Worm (Caenorhabditis elegans) whole organism, L1 larva: ENCODE results near the gene tbb-2.

Experiments used
- C34B4.2 ChIP-seq: sonication (generic microtip); optimal IDR thresholded peaks from 2 replicates; lab custom pipeline; 2017; ENCODE audit warnings: mild to moderate bottlenecking, missing genetic modification characterization, missing compliant biosample characterization
- Y116A8C.19 ChIP-seq: sonication (generic microtip); optimal IDR thresholded peaks from 2 replicates; lab custom pipeline; 2016; ENCODE audit warnings: missing compliant biosample characterization, missing genetic modification characterization, borderline replicate concordance
- aly-2 ChIP-seq: fragments of 150-350 bp; optimal IDR thresholded peaks from 2 replicates; lab custom pipeline; 2014; ENCODE audit warnings: missing biosample characterization, missing genetic modification characterization
- ama-1 ChIP-seq: fragments of 150-350 bp; optimal IDR thresholded peaks from 2 replicates; lab custom pipeline; 2014
- ceh-63 ChIP-seq: fragments of 200-800 bp; sonication (Bioruptor generic); optimal IDR thresholded peaks from 2 replicates; lab custom pipeline; 2018; ENCODE audit warnings: mild to moderate bottlenecking, missing genetic modification characterization, missing compliant biosample characterization
- ceh-90 ChIP-seq: sonication (generic microtip); optimal IDR thresholded peaks from 2 replicates; lab custom pipeline; 2016; ENCODE audit warnings: missing genetic modification characterization, missing compliant biosample characterization
- ces-1 ChIP-seq: fragments of 150-350 bp; optimal IDR thresholded peaks from 2 replicates; lab custom pipeline; 2014; ENCODE audit warnings: missing biosample characterization, missing genetic modification reagents, missing genetic modification characterization
- dsc-1 ChIP-seq: sonication (generic microtip); optimal IDR thresholded peaks from 2 replicates; lab custom pipeline; 2016; ENCODE audit warnings: mild to moderate bottlenecking, missing genetic modification characterization, missing compliant biosample characterization
- efl-1 ChIP-seq, 4 experiments: fragments of 150-350 bp; optimal IDR thresholded peaks in 3 of 4; peaks in 1 of 4; 1 replicate in 1 of 4; 2 replicates in 3 of 4; lab custom pipeline; 2014; ENCODE audit warnings: missing biosample characterization in 2 of 4, missing genetic modification characterization in 2 of 4, missing genetic modification reagents in 2 of 4
- egl-13 ChIP-seq: sonication (generic microtip); optimal IDR thresholded peaks from 2 replicates; lab custom pipeline; 2016; ENCODE audit warnings: missing genotype, missing genetic modification reagents, missing genetic modification characterization, missing compliant biosample characterization
- elt-2 ChIP-seq: sonication (generic microtip); optimal IDR thresholded peaks from 2 replicates; lab custom pipeline; 2016; ENCODE audit warnings: missing genetic modification characterization, mild to moderate bottlenecking, inconsistent platforms, missing compliant biosample characterization, missing genetic modification reagents
- elt-3 ChIP-seq, 6 experiments: fragments of 150-350 bp in 1 of 6; sonication (generic microtip); optimal IDR thresholded peaks; 2 replicates each; lab custom pipeline; 2017 to 2018; ENCODE audit warnings: missing biosample characterization in 6 of 6, missing genetic modification characterization in 6 of 6, inconsistent platforms in 1 of 6
- ets-5 ChIP-seq: fragments of 200-800 bp; sonication (Bioruptor generic); IDR thresholded peaks from 2 replicates; pipeline ENCODE4 v1.3.6; 2022; ENCODE audit warnings: missing genetic modification characterization, missing compliant biosample characterization
- fkh-10 ChIP-seq: sonication (generic microtip); optimal IDR thresholded peaks from 2 replicates; lab custom pipeline; 2017; ENCODE audit warnings: missing biosample characterization, missing genetic modification reagents, missing genetic modification characterization
- fkh-4 ChIP-seq: sonication (generic microtip); optimal IDR thresholded peaks from 2 replicates; lab custom pipeline; 2016; ENCODE audit warnings: missing compliant biosample characterization, missing genetic modification characterization, borderline replicate concordance
- fkh-8 ChIP-seq: sonication (generic microtip); optimal IDR thresholded peaks from 2 replicates; lab custom pipeline; 2016; ENCODE audit warnings: mild to moderate bottlenecking, missing genetic modification characterization, missing compliant biosample characterization
- grh-1 ChIP-seq: fragments of 200-800 bp; sonication (Bioruptor generic); IDR thresholded peaks from 2 replicates; pipeline ENCODE4 v1.3.6; 2022; ENCODE audit warnings: missing genetic modification reagents, missing genetic modification characterization, missing compliant biosample characterization
- hlh-17 ChIP-seq: fragments of 200-800 bp; sonication (Bioruptor generic); optimal IDR thresholded peaks from 2 replicates; lab custom pipeline; 2018; ENCODE audit warnings: missing genetic modification characterization, mild to moderate bottlenecking, missing compliant biosample characterization, moderate library complexity, borderline replicate concordance
- hlh-4 ChIP-seq: sonication (generic microtip); optimal IDR thresholded peaks from 2 replicates; lab custom pipeline; 2016; ENCODE audit warnings: mild to moderate bottlenecking, missing genetic modification characterization, missing compliant biosample characterization
- irx-1 ChIP-seq: sonication (generic microtip); optimal IDR thresholded peaks from 2 replicates; lab custom pipeline; 2016; ENCODE audit warnings: missing genetic modification characterization, missing compliant biosample characterization
- isw-1 ChIP-seq: fragments of 200-800 bp; sonication (Bioruptor generic); IDR thresholded peaks from 2 replicates; pipeline ENCODE4 v1.3.6; 2022; ENCODE audit warnings: missing genetic modification characterization, missing compliant biosample characterization
- jun-1 ChIP-seq: fragments of 150-350 bp; optimal IDR thresholded peaks from 2 replicates; lab custom pipeline; 2014; ENCODE audit warnings: missing biosample characterization, missing genetic modification reagents, missing genetic modification characterization
- lin-14 ChIP-seq: fragments of 200-800 bp; sonication (Bioruptor generic); optimal IDR thresholded peaks from 2 replicates; lab custom pipeline; 2018; ENCODE audit warnings: mild to moderate bottlenecking, missing genetic modification characterization, moderate library complexity, missing compliant biosample characterization
- lin-35 ChIP-seq, 2 experiments: fragments of 150-350 bp; optimal IDR thresholded peaks; 2 replicates each; lab custom pipeline; 2014; ENCODE audit warnings: missing biosample characterization in 2 of 2, missing genetic modification characterization in 2 of 2, missing genetic modification reagents in 2 of 2
- lin-39 ChIP-seq: fragments of 150-350 bp; optimal IDR thresholded peaks from 2 replicates; lab custom pipeline; 2014; ENCODE audit warnings: missing biosample characterization, missing genetic modification reagents, missing genetic modification characterization
- mab-9 ChIP-seq: fragments of 200-800 bp; sonication (Bioruptor generic); IDR thresholded peaks from 2 replicates; pipeline ENCODE4 v1.3.6; 2022; ENCODE audit warnings: missing genetic modification reagents, missing genetic modification characterization, missing compliant biosample characterization
- mdl-1 ChIP-seq, 2 experiments: fragments of 150-350 bp; optimal IDR thresholded peaks; 2 replicates each; lab custom pipeline; 2014 to 2017; ENCODE audit warnings: missing biosample characterization in 2 of 2, missing genetic modification characterization in 2 of 2, inconsistent platforms in 1 of 2
- mef-2 ChIP-seq: fragments of 150-350 bp; optimal IDR thresholded peaks from 2 replicates; lab custom pipeline; 2014; ENCODE audit warnings: missing biosample characterization, missing genetic modification characterization
- nhr-11 ChIP-seq: fragments of 150-350 bp; optimal IDR thresholded peaks from 2 replicates; lab custom pipeline; 2014; ENCODE audit warnings: missing biosample characterization, missing genetic modification characterization
- nhr-12 ChIP-seq: sonication (generic microtip); optimal IDR thresholded peaks from 2 replicates; lab custom pipeline; 2017; ENCODE audit warnings: missing biosample characterization, missing genetic modification characterization
- nhr-19 ChIP-seq: fragments of 200-800 bp; sonication (Bioruptor generic); conservative IDR thresholded peaks from 2 replicates; pipeline ENCODE4 v1.3.6; 2022; ENCODE audit warnings: missing genetic modification characterization, missing compliant biosample characterization
- nhr-237 ChIP-seq: fragments of 150-350 bp; optimal IDR thresholded peaks from 2 replicates; lab custom pipeline; 2014; ENCODE audit warnings: missing biosample characterization, missing genetic modification characterization
- nhr-28 ChIP-seq: fragments of 150-350 bp; optimal IDR thresholded peaks from 2 replicates; lab custom pipeline; 2014; ENCODE audit warnings: missing biosample characterization, missing genetic modification characterization
- nhr-47 ChIP-seq: sonication (generic microtip); optimal IDR thresholded peaks from 2 replicates; lab custom pipeline; 2016; ENCODE audit warnings: mild to moderate bottlenecking, missing genetic modification characterization, moderate library complexity, missing compliant biosample characterization
- nhr-71 ChIP-seq: sonication (generic microtip); optimal IDR thresholded peaks from 2 replicates; lab custom pipeline; 2016; ENCODE audit warnings: mild to moderate bottlenecking, missing genetic modification characterization, moderate library complexity, missing compliant biosample characterization
- nhr-76 ChIP-seq: sonication (generic microtip); optimal IDR thresholded peaks from 2 replicates; lab custom pipeline; 2017; ENCODE audit warnings: missing biosample characterization, missing genetic modification characterization
- pag-3 ChIP-seq: sonication (generic microtip); optimal IDR thresholded peaks from 2 replicates; lab custom pipeline; 2017; ENCODE audit warnings: missing genetic modification characterization, mild to moderate bottlenecking, missing compliant biosample characterization, antibody characterized with exemption, borderline replicate concordance; ENCODE audit not compliant: insufficient read depth
- rnt-1 ChIP-seq: sonication (generic microtip); optimal IDR thresholded peaks from 2 replicates; lab custom pipeline; 2016; ENCODE audit warnings: mild to moderate bottlenecking, missing genetic modification characterization, moderate library complexity, missing compliant biosample characterization
- skn-1 ChIP-seq: fragments of 150-350 bp; optimal IDR thresholded peaks from 2 replicates; lab custom pipeline; 2014; ENCODE audit warnings: missing biosample characterization, missing genetic modification characterization
- snu-23 ChIP-seq: sonication (generic microtip); optimal IDR thresholded peaks from 2 replicates; lab custom pipeline; 2016; ENCODE audit warnings: missing genetic modification characterization, missing compliant biosample characterization
- sox-4 ChIP-seq: sonication (generic microtip); optimal IDR thresholded peaks from 2 replicates; lab custom pipeline; 2016; ENCODE audit warnings: missing genetic modification characterization, missing compliant biosample characterization
- sptf-1 ChIP-seq: fragments of 150-350 bp; optimal IDR thresholded peaks from 2 replicates; lab custom pipeline; 2014; ENCODE audit warnings: missing biosample characterization, missing genetic modification characterization
- sup-37 ChIP-seq: fragments of 200-800 bp; sonication (Bioruptor generic); optimal IDR thresholded peaks from 2 replicates; lab custom pipeline; 2018; ENCODE audit warnings: mild to moderate bottlenecking, missing genetic modification characterization, missing compliant biosample characterization
- swsn-7 ChIP-seq: sonication (generic microtip); optimal IDR thresholded peaks from 2 replicates; lab custom pipeline; 2016; ENCODE audit warnings: missing genetic modification characterization, missing compliant biosample characterization
- tbx-2 ChIP-seq: sonication (generic microtip); optimal IDR thresholded peaks from 2 replicates; lab custom pipeline; 2016; ENCODE audit warnings: missing genetic modification characterization, missing compliant biosample characterization
- unc-130 ChIP-seq: fragments of 150-350 bp; optimal IDR thresholded peaks from 2 replicates; lab custom pipeline; 2017; ENCODE audit warnings: missing biosample characterization, missing genetic modification characterization, inconsistent platforms
- unc-30 ChIP-seq: sonication (generic microtip); optimal IDR thresholded peaks from 2 replicates; lab custom pipeline; 2017; ENCODE audit warnings: missing biosample characterization, missing genetic modification characterization
- unc-62 ChIP-seq: fragments of 150-350 bp; optimal IDR thresholded peaks from 2 replicates; lab custom pipeline; 2014; ENCODE audit warnings: missing biosample characterization, missing genetic modification reagents, missing genetic modification characterization
- unc-86 ChIP-seq: sonication (generic microtip); optimal IDR thresholded peaks from 2 replicates; lab custom pipeline; 2016; ENCODE audit warnings: missing genetic modification characterization, missing compliant biosample characterization
- unc-98 ChIP-seq: fragments of 200-800 bp; sonication (Bioruptor generic); IDR thresholded peaks from 2 replicates; pipeline ENCODE4 v1.3.6; 2022; ENCODE audit warnings: missing genetic modification characterization, missing compliant biosample characterization
- vab-15 ChIP-seq: sonication (generic microtip); optimal IDR thresholded peaks from 2 replicates; lab custom pipeline; 2017; ENCODE audit warnings: missing genotype, mild to moderate bottlenecking, missing genetic modification characterization, missing compliant biosample characterization
- xbp-1 ChIP-seq: sonication (generic microtip); optimal IDR thresholded peaks from 2 replicates; lab custom pipeline; 2016; ENCODE audit warnings: missing genetic modification characterization, missing compliant biosample characterization
- zag-1 ChIP-seq: fragments of 150-350 bp; optimal IDR thresholded peaks from 2 replicates; lab custom pipeline; 2014; ENCODE audit warnings: missing biosample characterization, missing genetic modification characterization
- ztf-4 ChIP-seq: fragments of 150-350 bp; optimal IDR thresholded peaks from 2 replicates; lab custom pipeline; 2014; ENCODE audit warnings: missing biosample characterization, missing genetic modification characterization

tbb-2 gene

DNA sequence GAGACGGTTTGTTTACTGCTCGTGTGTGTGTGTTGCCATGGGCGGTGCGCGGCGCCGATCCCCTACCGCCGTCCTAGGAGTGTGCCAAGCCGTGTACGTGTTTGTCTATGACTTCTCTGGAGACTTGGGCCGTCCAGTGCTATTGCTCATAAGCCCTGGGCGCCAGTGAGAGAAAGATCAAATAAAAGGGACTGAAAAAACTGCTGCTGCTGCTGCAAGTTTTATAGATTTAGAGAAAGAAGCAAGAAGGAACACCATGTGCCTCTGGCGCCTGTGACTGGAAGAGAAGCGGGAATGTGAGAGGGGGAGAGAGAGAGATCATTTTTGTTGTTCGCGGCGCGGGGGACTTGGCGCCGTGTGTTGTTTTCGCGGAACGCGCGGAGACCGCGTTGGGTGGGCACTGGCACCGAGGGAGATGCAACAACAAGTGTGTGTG is 33.4 kb downstream of the tbb-2 start (continued):
- TF ChIP-seq isw-1 (GFP tag; lab: Robert Waterston, UW): no peak
- TF ChIP-seq ceh-90 (tag; lab: Kevin White, UChicago): no peak
- TF ChIP-seq sup-37 (GFP tag; lab: Kevin White, UChicago): peak; percentile 5
- no peak for TF ChIP-seq vab-15 (tag; lab: Kevin White, UChicago)
- TF ChIP-seq nhr-19 (GFP tag; lab: Robert Waterston, UW): no peak
- TF ChIP-seq unc-130: no peak
- no peak for TF ChIP-seq unc-30 (tag; lab: Kevin White, UChicago)
- TF ChIP-seq unc-62 (GFP tag; lab: Kevin White, UChicago): no peak
- no peak for TF ChIP-seq ces-1 (GFP tag; lab: Kevin White, UChicago)
- no peak for TF ChIP-seq unc-86
- TF ChIP-seq swsn-7 (tag; lab: Kevin White, UChicago): peak; percentile 5
- TF ChIP-seq ets-5: no peak
- no peak for TF ChIP-seq aly-2 (tag; lab: Kevin White, UChicago)
- TF ChIP-seq unc-98: no peak
- no peak for TF ChIP-seq nhr-12 (tag; lab: Kevin White, UChicago)
- no peak for TF ChIP-seq egl-13 (tag; lab: Kevin White, UChicago)
- TF ChIP-seq elt-3 (tag; optimal IDR thresholded peaks at IDR 0.05; lab: Kevin White, UChicago): no peak
- TF ChIP-seq rnt-1 (tag; lab: Kevin White, UChicago): no peak
- TF ChIP-seq ceh-63 (GFP tag; lab: Kevin White, UChicago): no peak
- TF ChIP-seq lin-39 (tag; lab: Kevin White, UChicago): no peak
- TF ChIP-seq sptf-1 (tag; lab: Kevin White, UChicago): no peak
- TF ChIP-seq mef-2 (tag; lab: Kevin White, UChicago): no peak
- TF ChIP-seq hlh-4 (tag; lab: Kevin White, UChicago): no peak
- TF ChIP-seq snu-23 (GFP tag; lab: Kevin White, UChicago): no peak
- no peak for TF ChIP-seq grh-1 (GFP tag; lab: Robert Waterston, UW)
- peak; percentile 75 for TF ChIP-seq fkh-8 (tag; lab: Kevin White, UChicago)
- TF ChIP-seq Y116A8C.19: no peak
- TF ChIP-seq skn-1: no peak
- TF ChIP-seq zag-1 (tag; lab: Kevin White, UChicago): no peak
- no peak for TF ChIP-seq ztf-4
- no peak for TF ChIP-seq sox-4 (tag; lab: Kevin White, UChicago)
- no peak for TF ChIP-seq nhr-237 (tag; lab: Kevin White, UChicago)
- TF ChIP-seq xbp-1 (tag; lab: Kevin White, UChicago): no peak
- no peak for TF ChIP-seq elt-2
- TF ChIP-seq jun-1 (tag; lab: Kevin White, UChicago): no peak
- no peak for TF ChIP-seq C34B4.2 (tag; lab: Kevin White, UChicago)
- TF ChIP-seq efl-1 (optimal IDR thresholded peaks at IDR 0.05; lab: Kevin White, UChicago): no peak
- TF ChIP-seq efl-1 (GFP tag; optimal IDR thresholded peaks at IDR 0.05 in 1 of 2; lab: Kevin White, UChicago): peak in 1 of 2 experiments; percentile 44
- peak; percentile 68 for TF ChIP-seq lin-14 (GFP tag; lab: Kevin White, UChicago)
- TF ChIP-seq nhr-11 (tag; lab: Kevin White, UChicago): no peak
- TF ChIP-seq hlh-17: no peak
- TF ChIP-seq mab-9 (GFP tag; lab: Robert Waterston, UW): no peak
- TF ChIP-seq nhr-28: no peak
- TF ChIP-seq nhr-76 (tag; lab: Kevin White, UChicago): no peak
- no peak for TF ChIP-seq lin-35 (GFP tag; optimal IDR thresholded peaks at IDR 0.05; lab: Kevin White, UChicago)
- no peak for TF ChIP-seq pag-3 (tag; lab: Kevin White, UChicago)
- no peak for TF ChIP-seq fkh-10 (GFP tag; lab: Kevin White, UChicago)
- TF ChIP-seq tbx-2 (tag; lab: Kevin White, UChicago): peak; percentile 53
- peak; percentile 40 for TF ChIP-seq nhr-47 (tag; lab: Kevin White, UChicago)
- TF ChIP-seq irx-1 (tag; lab: Kevin White, UChicago): no peak
- TF ChIP-seq fkh-4 (tag; lab: Kevin White, UChicago): no peak
- TF ChIP-seq nhr-71: peak; percentile 36
- TF ChIP-seq mdl-1 (tag; optimal IDR thresholded peaks at IDR 0.05; lab: Kevin White, UChicago): peak in 1 of 2 experiments; percentile 32
- no peak for TF ChIP-seq ama-1
- no peak for TF ChIP-seq dsc-1 (tag; lab: Kevin White, UChicago)
